Fruit fly (Drosophila melanogaster): Measurements from ENCODE around the gene Meltrin.

The Meltrin gene

DNA sequence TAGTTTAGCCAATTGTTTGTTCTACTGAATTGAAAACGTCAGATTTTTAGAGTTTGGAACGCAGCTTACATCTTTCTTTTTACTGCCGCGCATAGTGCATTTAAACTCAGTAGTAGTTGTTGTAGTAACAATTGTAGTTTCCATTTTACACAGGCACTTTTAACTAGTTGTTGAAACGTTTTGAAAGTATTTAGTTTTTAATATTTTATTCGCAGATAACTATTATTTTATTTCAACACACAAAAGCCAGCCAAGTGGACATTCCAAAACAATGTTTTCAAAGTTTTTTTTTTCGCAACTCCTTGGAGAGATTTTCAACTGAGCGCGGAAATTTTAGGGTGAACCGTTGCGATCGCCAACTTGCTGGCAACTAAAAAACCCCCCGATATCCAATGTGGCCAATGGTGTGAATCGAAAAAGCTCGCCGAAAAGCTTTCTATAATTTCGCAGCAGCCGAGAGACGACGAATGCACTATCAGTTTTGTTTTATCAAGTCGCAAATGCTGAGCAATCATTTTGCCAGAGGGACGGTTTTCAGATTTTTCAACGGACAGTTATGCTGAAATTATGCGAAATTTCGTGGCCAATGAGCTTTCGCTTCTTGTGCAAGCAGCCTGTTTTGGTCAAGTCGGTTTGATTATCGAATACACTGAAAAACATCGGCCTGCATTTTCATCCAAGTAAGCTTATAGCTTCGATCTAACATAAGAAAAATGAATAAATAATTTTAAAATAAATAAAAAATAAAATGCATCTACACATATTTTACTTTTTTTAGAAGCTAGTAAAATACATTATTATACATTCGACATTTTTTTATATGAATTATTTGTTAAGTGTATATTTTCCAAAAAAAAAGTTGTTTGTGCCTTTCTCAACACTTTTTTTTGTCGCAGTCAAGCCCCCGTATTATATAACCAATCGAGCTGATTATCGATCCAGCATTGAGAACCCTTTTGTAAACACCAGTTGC, 31.9 kb upstream of the Meltrin start (continued):
- TF ChIP-seq dysf (GFP tag; IDR thresholded peaks at IDR 0.05) (peak; percentile 35; the same call in 1 of the 3 replicates), Nf-YA (GFP tag; IDR thresholded peaks at IDR 0.05) (no peak), E2f2 (GFP tag; IDR thresholded peaks at IDR 0.05) (peak; percentile 47), CG2202 (tag; optimal IDR thresholded peaks at IDR 0.05) (no peak), CG6765 (GFP tag; optimal IDR thresholded peaks at IDR 0.05) (peak; percentile 45), CG34376 (GFP tag; optimal IDR thresholded peaks at IDR 0.05) (no peak), cwo (GFP tag; optimal IDR thresholded peaks at IDR 0.05) (peak; percentile 50), pho (GFP tag; optimal IDR thresholded peaks at IDR 0.05) (no peak), onecut (GFP tag; IDR thresholded peaks at IDR 0.05) (peak; percentile 25; the same call in 1 of the 2 replicates), Ets65A (GFP tag) (peak; percentile 90), CG11560 (tag; IDR thresholded peaks at IDR 0.05) (no peak), fu2 (GFP tag; optimal IDR thresholded peaks at IDR 0.05) (no peak), D (optimal IDR thresholded peaks at IDR 0.05) (no peak), D (GFP tag; optimal IDR thresholded peaks at IDR 0.05) (no peak), CG4360 (GFP tag; IDR thresholded peaks at IDR 0.05) (no peak), CG30403 (GFP tag; optimal IDR thresholded peaks at IDR 0.05) (peak; percentile 62), Ptx1 (GFP tag; IDR thresholded peaks at IDR 0.05) (peak; percentile 69), Dll (GFP tag; IDR thresholded peaks at IDR 0.05; ENCODE audit: partially characterized antibody) (0 out of 4 replicates have a peak, but pooled peaks have one; percentile 12), hth (optimal IDR thresholded peaks at IDR 0.05) (no peak), CG32532 (GFP tag; IDR thresholded peaks at IDR 0.05) (peak; percentile 59; the same call in 1 of the 2 replicates), CG12236 (GFP tag; optimal IDR thresholded peaks at IDR 0.05) (no peak), CG1832 (GFP tag; optimal IDR thresholded peaks at IDR 0.05) (no peak), H2.0 (GFP tag; IDR thresholded peaks at IDR 0.05) (peak; percentile 40; the same call in 1 of the 2 replicates), tio (GFP tag; optimal IDR thresholded peaks at IDR 0.05) (peak; percentile 30), CG31388 (GFP tag; optimal IDR thresholded peaks at IDR 0.05) (no peak), fru (optimal IDR thresholded peaks at IDR 0.05) (no peak), CG13775 (GFP tag; optimal IDR thresholded peaks at IDR 0.05) (peak; percentile 26), CG11695 (GFP tag; IDR thresholded peaks at IDR 0.05) (0 out of 3 replicates have a peak, but pooled peaks have one; percentile 41), pita (GFP tag; optimal IDR thresholded peaks at IDR 0.05) (no peak), CG7556 (GFP tag; optimal IDR thresholded peaks at IDR 0.05) (peak; percentile 28), Nf-YC (tag; optimal IDR thresholded peaks at IDR 0.05) (peak; percentile 45), CG7928 (GFP tag; optimal IDR thresholded peaks at IDR 0.05) (no peak), CG1529 (GFP tag; optimal IDR thresholded peaks at IDR 0.05) (no peak), pum (GFP tag; optimal IDR thresholded peaks at IDR 0.05) (no peak), CG10147 (GFP tag; optimal IDR thresholded peaks at IDR 0.05) (peak; percentile 21), CG8388 (GFP tag; optimal IDR thresholded peaks at IDR 0.05) (peak; percentile 7), Max (GFP tag; optimal IDR thresholded peaks at IDR 0.05) (peak; percentile 0), CG31441 (GFP tag; IDR thresholded peaks at IDR 0.05) (peak; percentile 82), Oli (tag; optimal IDR thresholded peaks at IDR 0.05) (peak; percentile 67), crc (GFP tag; optimal IDR thresholded peaks at IDR 0.05) (no peak), CG2116 (GFP tag; optimal IDR thresholded peaks at IDR 0.05) (no peak)

- TF ChIP-seq ssp (GFP tag; IDR thresholded peaks at IDR 0.05) (no peak), HLH4C (GFP tag; IDR thresholded peaks at IDR 0.05; ENCODE audit: partially characterized antibody) (no peak), Dfd (GFP tag; optimal IDR thresholded peaks at IDR 0.05) (no peak), CG31365 (tag; optimal IDR thresholded peaks at IDR 0.05) (no peak), CG9797 (GFP tag; optimal IDR thresholded peaks at IDR 0.05) (peak; percentile 26), CkIIα-i1 (GFP tag; IDR thresholded peaks at IDR 0.05) (no peak), CG4854 (GFP tag; optimal IDR thresholded peaks at IDR 0.05) (no peak), Lhr (GFP tag; optimal IDR thresholded peaks at IDR 0.05) (peak; percentile 40), CG2712 (tag; optimal IDR thresholded peaks at IDR 0.05) (no peak), BtbVII (GFP tag; optimal IDR thresholded peaks at IDR 0.05) (no peak), CG4404 (GFP tag; IDR thresholded peaks at IDR 0.05) (no peak), eve (GFP tag; optimal IDR thresholded peaks at IDR 0.05) (peak in 1 of 2 experiments; percentile 73)
These were observed 27.4 kb upstream of the Meltrin start for dm6 chr3R:14724501-14724859.

All from whole organism, embryonic.